Fruit fly (Drosophila melanogaster) S2 (cell line): Measurements from ENCODE around the gene CG7551.

ENCODE experiments used
- CG8478 ChIP-seq: fragments of >200 bp; optimal IDR thresholded peaks from 2 replicates; lab custom pipeline; 2018
- CTCF ChIP-seq, 2 experiments: fragments of >200 bp; optimal IDR thresholded peaks; 2 replicates each; lab custom pipeline; 2018

DNA sequence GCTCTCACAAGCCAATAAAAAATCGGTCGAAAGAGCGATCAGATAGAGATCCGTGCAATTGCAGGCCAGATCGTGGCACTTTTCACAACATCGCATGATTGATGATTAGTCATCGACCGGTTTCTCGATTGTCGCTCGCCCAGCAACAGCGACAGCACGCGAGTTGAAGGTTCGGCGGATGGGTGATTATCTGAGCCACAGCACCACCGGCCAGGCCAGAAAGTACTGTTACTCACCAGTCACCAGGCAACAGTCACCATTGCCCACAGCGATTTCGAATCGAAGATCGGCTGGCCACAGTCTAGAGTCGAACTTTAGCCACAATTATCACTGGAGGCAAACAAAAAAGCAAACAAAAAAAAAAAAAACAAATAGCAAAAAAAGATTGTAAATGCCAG lies 26.4 kb upstream of the CG7551 start:
- no peak for TF ChIP-seq CTCF (optimal IDR thresholded peaks at IDR 0.05; lab: Kevin White, UChicago)
- TF ChIP-seq CG8478 (lab: Kevin White, UChicago) = no peak
